Fruit fly (Drosophila melanogaster): ENCODE results near the gene CG15005.

DNA sequence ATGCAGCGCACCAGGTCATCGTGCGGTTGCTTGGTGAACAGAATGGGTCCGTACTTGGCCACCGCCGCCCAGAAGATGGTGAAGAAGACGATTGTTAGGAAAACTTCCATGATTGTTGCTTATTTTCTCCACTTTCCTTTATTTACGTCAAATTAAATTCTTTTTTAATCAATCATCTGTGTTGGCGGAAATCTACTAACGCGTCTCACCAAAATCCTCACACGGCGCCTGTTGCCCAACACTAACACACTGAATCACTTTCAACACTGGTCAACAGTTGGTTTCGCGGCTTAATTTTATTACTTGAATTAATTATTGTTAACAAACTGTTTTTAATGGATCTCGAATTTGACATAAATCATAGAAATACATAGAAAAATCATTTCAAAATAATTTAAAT, 17.5 kb downstream of the CG15005 start, which contains the start of gene VhaM9.7-c:
- no peak for TF ChIP-seq CG8478 (optimal IDR thresholded peaks at IDR 0.05)
- no peak for TF ChIP-seq CTCF (optimal IDR thresholded peaks at IDR 0.05)
